Fruit fly (Drosophila melanogaster) whole organism, wandering third instar larva: ENCODE data around the gene CG43133.

Source experiments
- HLH106 ChIP-seq: fragments of 200-800 bp; optimal IDR thresholded peaks from 3 replicates; lab custom pipeline; 2019; ENCODE audit warnings: missing biosample characterization, mild to moderate bottlenecking, missing genetic modification characterization, moderate library complexity
- Myc ChIP-seq: fragments of >200 bp; optimal IDR thresholded peaks from 2 replicates; lab custom pipeline; 2017
- pan ChIP-seq: fragments of >200 bp; optimal IDR thresholded peaks from 2 replicates; lab custom pipeline; 2017

dm6 chrX:18116811-18117383 is 13.1 kb downstream of the CG43133 start, which contains the start of gene wupA:
- TF ChIP-seq HLH106 (tag; lab: Kevin White, UChicago) (no peak), pan (no peak), Myc (no peak)
